Fruit fly (Drosophila melanogaster) whole organism, embryonic: ENCODE results near the gene SCCRO.

Experiments used
- Abd-B ChIP-seq: fragments of 200-800 bp; sonication (Bioruptor generic); optimal IDR thresholded peaks from 2 replicates; lab custom pipeline; 2018; ENCODE audit warnings: missing biosample characterization, mild to moderate bottlenecking, missing genetic modification characterization, moderate library complexity
- B-H2 ChIP-seq: fragments of 200-800 bp; sonication (Bioruptor generic); optimal IDR thresholded peaks from 2 replicates; lab custom pipeline; 2018; ENCODE audit warnings: missing biosample characterization, mild to moderate bottlenecking, missing genetic modification characterization
- BEAF-32 ChIP-seq: fragments of 200-800 bp; sonication (Bioruptor generic); optimal IDR thresholded peaks from 3 replicates; lab custom pipeline; 2017; ENCODE audit warnings: missing biosample characterization, missing genetic modification characterization, mild to moderate bottlenecking, moderate library complexity, missing genetic modification reagents
- C15 ChIP-seq: fragments of 200-800 bp; sonication (Bioruptor generic); IDR thresholded peaks from 3 replicates; pipeline ENCODE4 v1.3.6; 2022; ENCODE audit warnings: missing biosample characterization, missing genetic modification characterization
- CG10321 ChIP-seq: fragments of 200-800 bp; sonication (Bioruptor generic); IDR thresholded peaks from 2 replicates; pipeline ENCODE4 v1.3.6; 2022; ENCODE audit warnings: missing biosample characterization, missing genetic modification characterization
- CG11723 ChIP-seq: fragments of 200-800 bp; sonication (Bioruptor generic); optimal IDR thresholded peaks from 2 replicates; lab custom pipeline; 2017; ENCODE audit warnings: missing biosample characterization, mild to moderate bottlenecking, missing genetic modification characterization
- CG12236 ChIP-seq: fragments of 200-800 bp; sonication (Bioruptor generic); optimal IDR thresholded peaks from 2 replicates; lab custom pipeline; 2016; ENCODE audit warnings: missing biosample characterization, missing genetic modification characterization
- CG12769 ChIP-seq: fragments of 200-800 bp; sonication (Bioruptor generic); optimal IDR thresholded peaks from 2 replicates; lab custom pipeline; 2019; ENCODE audit warnings: missing biosample characterization, mild to moderate bottlenecking, missing genetic modification characterization, moderate library complexity
- CG14667 ChIP-seq: fragments of 200-800 bp; sonication (Bioruptor generic); IDR thresholded peaks from 2 replicates; pipeline ENCODE4 v1.3.6; 2022; ENCODE audit warnings: missing biosample characterization, missing genetic modification characterization
- CG15073 ChIP-seq: fragments of 200-800 bp; sonication (Bioruptor generic); optimal IDR thresholded peaks from 2 replicates; lab custom pipeline; 2016; ENCODE audit warnings: missing biosample characterization, missing genetic modification characterization
- CG15514 ChIP-seq: fragments of 200-800 bp; sonication (Bioruptor generic); optimal IDR thresholded peaks from 3 replicates; lab custom pipeline; 2017; ENCODE audit warnings: missing biosample characterization, missing genetic modification characterization, mild to moderate bottlenecking, moderate library complexity, missing genetic modification reagents
- CG17328 ChIP-seq: fragments of 200-800 bp; sonication (Bioruptor generic); IDR thresholded peaks from 2 replicates; pipeline ENCODE4 v1.3.6; 2022; ENCODE audit warnings: missing biosample characterization, missing genetic modification characterization
- CG1832 ChIP-seq: fragments of 200-800 bp; sonication (Bioruptor generic); optimal IDR thresholded peaks from 2 replicates; lab custom pipeline; 2017; ENCODE audit warnings: missing biosample characterization, mild to moderate bottlenecking, missing genetic modification characterization, inconsistent platforms
- CG2875 ChIP-seq: fragments of 200-800 bp; sonication (Bioruptor generic); optimal IDR thresholded peaks from 2 replicates; lab custom pipeline; 2017; ENCODE audit warnings: missing biosample characterization, mild to moderate bottlenecking, missing genetic modification characterization, missing genetic modification reagents
- CG31388 ChIP-seq: fragments of 200-800 bp; sonication (Bioruptor generic); optimal IDR thresholded peaks from 2 replicates; lab custom pipeline; 2016; ENCODE audit warnings: missing biosample characterization, missing genetic modification characterization
- CG3281 ChIP-seq: fragments of 200-800 bp; sonication (Bioruptor generic); optimal IDR thresholded peaks from 3 replicates; lab custom pipeline; 2017; ENCODE audit warnings: missing biosample characterization, mild to moderate bottlenecking, missing genetic modification characterization
- CG4854 ChIP-seq: fragments of 200-800 bp; sonication (Bioruptor generic); optimal IDR thresholded peaks from 2 replicates; lab custom pipeline; 2016; ENCODE audit warnings: missing biosample characterization, missing genetic modification characterization, inconsistent platforms
- CG6175 ChIP-seq: fragments of 200-800 bp; sonication (Bioruptor generic); IDR thresholded peaks from 3 replicates; pipeline ENCODE4 v1.3.6; 2022; ENCODE audit warnings: missing biosample characterization, missing genetic modification characterization
- CG6654 ChIP-seq: fragments of 200-800 bp; sonication (Bioruptor generic); optimal IDR thresholded peaks from 2 replicates; lab custom pipeline; 2017; ENCODE audit warnings: missing biosample characterization, mild to moderate bottlenecking, missing genetic modification characterization
- CG7928 ChIP-seq: fragments of 200-800 bp; sonication (Bioruptor generic); optimal IDR thresholded peaks from 2 replicates; lab custom pipeline; 2017; ENCODE audit warnings: missing biosample characterization, mild to moderate bottlenecking, missing genetic modification characterization
- CG8290 ChIP-seq, 3 experiments: fragments of 200-800 bp; sonication (Bioruptor generic); optimal IDR thresholded peaks; 2 replicates each; lab custom pipeline; 2016 to 2019; ENCODE audit warnings: missing biosample characterization in 3 of 3, missing genetic modification characterization in 3 of 3, mild to moderate bottlenecking in 2 of 3, moderate library complexity in 1 of 3
- CG8359 ChIP-seq: fragments of 200-800 bp; sonication (Bioruptor generic); optimal IDR thresholded peaks from 2 replicates; lab custom pipeline; 2017; ENCODE audit warnings: missing biosample characterization, mild to moderate bottlenecking, missing genetic modification characterization, borderline replicate concordance
- CHES-1-like ChIP-seq: fragments of 200-800 bp; sonication (Bioruptor generic); optimal IDR thresholded peaks from 2 replicates; lab custom pipeline; 2016; ENCODE audit warnings: missing biosample characterization, missing genetic modification characterization
- CTCF ChIP-seq: fragments of 200-800 bp; sonication (Bioruptor generic); optimal IDR thresholded peaks from 2 replicates; lab custom pipeline; 2017; ENCODE audit warnings: missing biosample characterization, mild to moderate bottlenecking, missing genetic modification characterization, moderate library complexity
- Doc2 ChIP-seq: fragments of 200-800 bp; sonication (Bioruptor generic); IDR thresholded peaks from 2 replicates; pipeline ENCODE4 v1.3.6; 2022; ENCODE audit warnings: missing biosample characterization, missing genetic modification characterization
- Fer2 ChIP-seq: fragments of 200-800 bp; sonication (Bioruptor generic); optimal IDR thresholded peaks from 2 replicates; lab custom pipeline; 2018; ENCODE audit warnings: missing biosample characterization, mild to moderate bottlenecking, missing genetic modification characterization, moderate library complexity
- HLH54F ChIP-seq: fragments of 200-800 bp; sonication (Bioruptor generic); optimal IDR thresholded peaks from 3 replicates; lab custom pipeline; 2016; ENCODE audit warnings: missing biosample characterization, missing genetic modification characterization
- Lim3 ChIP-seq: fragments of 200-800 bp; sonication (Bioruptor generic); IDR thresholded peaks from 2 replicates; pipeline ENCODE4 v1.3.6; 2022; ENCODE audit warnings: missing biosample characterization, missing genetic modification characterization
- Mes4 ChIP-seq: fragments of 200-800 bp; sonication (Bioruptor generic); optimal IDR thresholded peaks from 2 replicates; lab custom pipeline; 2016; ENCODE audit warnings: missing biosample characterization, missing genetic modification characterization
- Oaz ChIP-seq: fragments of 200-800 bp; sonication (Bioruptor generic); IDR thresholded peaks from 2 replicates; pipeline ENCODE4 v1.3.6; 2022; ENCODE audit warnings: missing biosample characterization, missing genetic modification characterization
- Pdp1 ChIP-seq, 2 experiments: fragments of 200-800 bp; sonication (Bioruptor generic); optimal IDR thresholded peaks; 3 replicates each; lab custom pipeline; 2016; ENCODE audit warnings: missing biosample characterization in 2 of 2, missing genetic modification characterization in 2 of 2, mild to moderate bottlenecking in 1 of 2, moderate library complexity in 1 of 2
- Side ChIP-seq: fragments of 200-800 bp; sonication (Bioruptor generic); optimal IDR thresholded peaks from 2 replicates; lab custom pipeline; 2016; ENCODE audit warnings: missing biosample characterization, missing genetic modification characterization
- Tbp ChIP-seq: fragments of >200 bp; optimal IDR thresholded peaks from 2 replicates; lab custom pipeline; 2018; ENCODE audit warnings: missing biosample characterization, missing genetic modification characterization
- az2 ChIP-seq: fragments of 200-800 bp; sonication (Bioruptor generic); optimal IDR thresholded peaks from 3 replicates; lab custom pipeline; 2016; ENCODE audit warnings: missing biosample characterization, missing genetic modification characterization
- chn ChIP-seq: fragments of 200-800 bp; sonication (Bioruptor generic); optimal IDR thresholded peaks from 2 replicates; lab custom pipeline; 2016; ENCODE audit warnings: missing biosample characterization, missing genetic modification characterization
- dysf ChIP-seq: fragments of 200-800 bp; sonication (Bioruptor generic); IDR thresholded peaks from 3 replicates; pipeline ENCODE4 v1.3.6; 2022; ENCODE audit warnings: missing biosample characterization, missing genetic modification characterization
- ems ChIP-seq: fragments of 200-800 bp; sonication (Bioruptor generic); optimal IDR thresholded peaks from 3 replicates; lab custom pipeline; 2016; ENCODE audit warnings: missing biosample characterization, missing genetic modification characterization
- ewg ChIP-seq: fragments of 200-800 bp; sonication (Bioruptor generic); optimal IDR thresholded peaks from 3 replicates; lab custom pipeline; 2017; ENCODE audit warnings: mild to moderate bottlenecking, missing biosample characterization, missing genetic modification reagents, missing genetic modification characterization
- gcm2 ChIP-seq: fragments of 200-800 bp; sonication (Bioruptor generic); optimal IDR thresholded peaks from 2 replicates; lab custom pipeline; 2016; ENCODE audit warnings: missing biosample characterization, missing genetic modification characterization
- insv ChIP-seq, 2 experiments: fragments of 200-800 bp; sonication (Bioruptor generic); optimal IDR thresholded peaks; 3 replicates each; lab custom pipeline; 2016 to 2018; ENCODE audit warnings: missing biosample characterization in 2 of 2, missing genetic modification characterization in 2 of 2
- mam ChIP-seq: fragments of 200-800 bp; sonication (Bioruptor generic); optimal IDR thresholded peaks from 3 replicates; lab custom pipeline; 2016; ENCODE audit warnings: missing biosample characterization, missing genetic modification characterization
- nerfin-1 ChIP-seq: fragments of 200-800 bp; sonication (Bioruptor generic); optimal IDR thresholded peaks from 3 replicates; lab custom pipeline; 2019; ENCODE audit warnings: missing biosample characterization, mild to moderate bottlenecking, missing genetic modification characterization, moderate library complexity
- nom ChIP-seq: fragments of 200-800 bp; sonication (Bioruptor generic); optimal IDR thresholded peaks from 2 replicates; lab custom pipeline; 2017; ENCODE audit warnings: missing biosample characterization, missing genetic modification characterization, mild to moderate bottlenecking, moderate library complexity, missing genetic modification reagents
- ranshi ChIP-seq: fragments of 200-800 bp; sonication (Bioruptor generic); IDR thresholded peaks from 2 replicates; pipeline ENCODE4 v1.3.6; 2022; ENCODE audit warnings: missing biosample characterization, missing genetic modification characterization
- repo ChIP-seq: fragments of 200-800 bp; sonication (Bioruptor generic); optimal IDR thresholded peaks from 2 replicates; lab custom pipeline; 2016; ENCODE audit warnings: missing biosample characterization, missing genetic modification characterization
- so ChIP-seq: fragments of 200-800 bp; sonication (Bioruptor generic); IDR thresholded peaks from 3 replicates; pipeline ENCODE4 v1.3.6; 2022; ENCODE audit warnings: missing biosample characterization, missing genetic modification characterization
- stc ChIP-seq: fragments of 200-800 bp; sonication (Bioruptor generic); IDR thresholded peaks from 2 replicates; pipeline ENCODE4 v1.3.6; 2022; ENCODE audit warnings: missing biosample characterization, missing genetic modification characterization
- sug ChIP-seq: fragments of 200-800 bp; optimal IDR thresholded peaks from 2 replicates; lab custom pipeline; 2019; ENCODE audit warnings: missing biosample characterization, mild to moderate bottlenecking, missing genetic modification characterization, moderate library complexity
- zfh2 ChIP-seq: fragments of 200-800 bp; sonication (Bioruptor generic); optimal IDR thresholded peaks from 2 replicates; lab custom pipeline; 2016; ENCODE audit warnings: missing biosample characterization, missing genetic modification characterization

SCCRO gene

dm6 chr3L:15587445-15588381 is 24.5 kb downstream of the SCCRO start, which contains the start of gene CG7656 (continued):
- TF ChIP-seq Fer2 (tag; lab: Kevin White, UChicago) (no peak), B-H2 (GFP tag; lab: Kevin White, UChicago) (peak; percentile 84), Tbp (GFP tag; lab: Kevin White, UChicago) (no peak), CG8359 (GFP tag; lab: Kevin White, UChicago) (no peak), ewg (GFP tag; lab: Kevin White, UChicago) (peak; percentile 95), mam (GFP tag; lab: Kevin White, UChicago) (peak; percentile 89), CG3281 (GFP tag; lab: Kevin White, UChicago) (peak; percentile 96), stc (peak; percentile 45), CG10321 (GFP tag; lab: Robert Waterston, UW) (peak; percentile 45; the same call in 1 of the 2 replicates), Side (peak; percentile 64), CG14667 (GFP tag; lab: Robert Waterston, UW) (peak; percentile 28; the same call in 1 of the 2 replicates), CG12236 (peak; percentile 37), so (GFP tag; lab: Robert Waterston, UW) (peak; percentile 27; the same call in 1 of the 3 replicates), CG2875 (peak; percentile 35), CG12769 (peak; percentile 69), sug (tag; lab: Kevin White, UChicago) (no peak), CG6175 (GFP tag; lab: Robert Waterston, UW) (peak; percentile 78; the same call in 2 of the 3 replicates), C15 (no peak), nerfin-1 (no peak), az2 (peak; percentile 41), zfh2 (GFP tag; lab: Kevin White, UChicago) (peak; percentile 82), ems (GFP tag; lab: Kevin White, UChicago) (peak; percentile 85), insv (GFP tag; optimal IDR thresholded peaks at IDR 0.05; lab: Kevin White, UChicago) (no peak), CG6654 (GFP tag; lab: Kevin White, UChicago) (no peak), HLH54F (GFP tag; lab: Kevin White, UChicago) (peak; percentile 82), CHES-1-like (GFP tag; lab: Kevin White, UChicago) (peak; percentile 89), gcm2 (GFP tag; lab: Kevin White, UChicago) (peak; percentile 45), ranshi (GFP tag; lab: Robert Waterston, UW) (peak; percentile 61), CG8290 (GFP tag; optimal IDR thresholded peaks at IDR 0.05; lab: Kevin White, UChicago) (peak; percentile 47), CG8290 (tag; optimal IDR thresholded peaks at IDR 0.05; lab: Kevin White, UChicago) (peak; percentile 43 to 95), Mes4 (GFP tag; lab: Kevin White, UChicago) (peak; percentile 67), CG7928 (peak; percentile 100), CG31388 (no peak), Pdp1 (GFP tag; optimal IDR thresholded peaks at IDR 0.05; lab: Kevin White, UChicago) (peak; percentile 64 to 76), Doc2 (no peak), CG17328 (GFP tag; lab: Robert Waterston, UW) (peak; percentile 57), CTCF (GFP tag; lab: Kevin White, UChicago) (no peak), BEAF-32 (GFP tag; lab: Kevin White, UChicago) (peak; percentile 10), Lim3 (GFP tag; lab: Robert Waterston, UW) (no peak), repo (GFP tag; lab: Kevin White, UChicago) (peak; percentile 63), nom (no peak), CG15073 (GFP tag; lab: Kevin White, UChicago) (no peak), Oaz (no peak), CG15514 (peak; percentile 42), dysf (GFP tag; lab: Robert Waterston, UW) (peak; percentile 52; the same call in 2 of the 3 replicates), CG11723 (GFP tag; lab: Kevin White, UChicago) (peak; percentile 5), Abd-B (GFP tag; lab: Kevin White, UChicago) (peak; percentile 7), CG4854 (GFP tag; lab: Kevin White, UChicago) (no peak), chn (GFP tag; lab: Kevin White, UChicago) (peak; percentile 83), CG1832 (GFP tag; lab: Kevin White, UChicago) (no peak)
